Fruit fly (Drosophila melanogaster) whole organism, embryonic: Measurements from ENCODE around the gene CG4297.

Experiments
- Abd-B ChIP-seq: fragments of 200-800 bp; sonication (Bioruptor generic); optimal IDR thresholded peaks from 2 replicates; lab custom pipeline; 2018; ENCODE audit warnings: missing biosample characterization, mild to moderate bottlenecking, missing genetic modification characterization, moderate library complexity
- Asciz ChIP-seq: fragments of 200-800 bp; sonication (Bioruptor generic); optimal IDR thresholded peaks from 2 replicates; lab custom pipeline; 2017; ENCODE audit warnings: missing biosample characterization, mild to moderate bottlenecking, missing genetic modification characterization, missing genetic modification reagents
- CG10431 ChIP-seq: fragments of 200-800 bp; sonication (Bioruptor generic); optimal IDR thresholded peaks from 3 replicates; lab custom pipeline; 2018; ENCODE audit warnings: missing biosample characterization, mild to moderate bottlenecking, missing genetic modification characterization
- CG10565 ChIP-seq: fragments of 200-800 bp; sonication (Bioruptor generic); optimal IDR thresholded peaks from 3 replicates; lab custom pipeline; 2016; ENCODE audit warnings: missing biosample characterization, mild to moderate bottlenecking, missing genetic modification characterization
- CG10979 ChIP-seq: fragments of 200-800 bp; sonication (Bioruptor generic); optimal IDR thresholded peaks from 2 replicates; lab custom pipeline; 2018; ENCODE audit warnings: missing biosample characterization, mild to moderate bottlenecking, missing genetic modification characterization, moderate library complexity
- CG11695 ChIP-seq: fragments of 200-800 bp; sonication (Bioruptor generic); IDR thresholded peaks from 3 replicates; pipeline ENCODE4 v1.3.6; 2022; ENCODE audit warnings: missing biosample characterization, missing genetic modification characterization
- CG12219 ChIP-seq: fragments of 200-800 bp; sonication (Bioruptor generic); optimal IDR thresholded peaks from 3 replicates; lab custom pipeline; 2018; ENCODE audit warnings: missing biosample characterization, mild to moderate bottlenecking, missing genetic modification characterization
- CG13123 ChIP-seq: fragments of 200-800 bp; sonication (Bioruptor generic); optimal IDR thresholded peaks from 2 replicates; lab custom pipeline; 2016; ENCODE audit warnings: missing biosample characterization, missing genetic modification characterization
- CG14441 ChIP-seq: fragments of 200-800 bp; sonication (Bioruptor generic); IDR thresholded peaks from 2 replicates; pipeline ENCODE4 v1.3.6; 2022; ENCODE audit warnings: missing biosample characterization, missing genetic modification characterization
- CG15696 ChIP-seq: fragments of 200-800 bp; sonication (Bioruptor generic); optimal IDR thresholded peaks from 2 replicates; lab custom pipeline; 2019; ENCODE audit warnings: missing biosample characterization, mild to moderate bottlenecking, missing genetic modification characterization, moderate library complexity
- CG2120 ChIP-seq: fragments of 200-800 bp; sonication (Bioruptor generic); optimal IDR thresholded peaks from 3 replicates; lab custom pipeline; 2016; ENCODE audit warnings: missing biosample characterization, missing genetic modification characterization
- CG4854 ChIP-seq: fragments of 200-800 bp; sonication (Bioruptor generic); optimal IDR thresholded peaks from 2 replicates; lab custom pipeline; 2016; ENCODE audit warnings: missing biosample characterization, missing genetic modification characterization, inconsistent platforms
- CG6791 ChIP-seq: fragments of 200-800 bp; sonication (Bioruptor generic); IDR thresholded peaks from 3 replicates; pipeline ENCODE4 v1.3.6; 2022; ENCODE audit warnings: missing biosample characterization, missing genetic modification characterization; ENCODE audit not compliant: partially characterized antibody
- CG7745 ChIP-seq: fragments of 200-800 bp; sonication (Bioruptor generic); optimal IDR thresholded peaks from 2 replicates; lab custom pipeline; 2018; ENCODE audit warnings: missing biosample characterization, mild to moderate bottlenecking, missing genetic modification characterization, moderate library complexity
- CG8089 ChIP-seq: fragments of 200-800 bp; sonication (Bioruptor generic); optimal IDR thresholded peaks from 3 replicates; lab custom pipeline; 2016; ENCODE audit warnings: missing biosample characterization, missing genetic modification characterization
- CG8478 ChIP-seq: fragments of >200 bp; optimal IDR thresholded peaks from 2 replicates; lab custom pipeline; 2018
- CG8765 ChIP-seq: fragments of 200-800 bp; sonication (Bioruptor generic); IDR thresholded peaks from 2 replicates; pipeline ENCODE4 v1.3.6; 2022; ENCODE audit warnings: missing biosample characterization, missing genetic modification characterization
- CG8944 ChIP-seq: fragments of 200-800 bp; sonication (Bioruptor generic); optimal IDR thresholded peaks from 3 replicates; lab custom pipeline; 2016; ENCODE audit warnings: missing biosample characterization, missing genetic modification characterization
- Camta ChIP-seq: fragments of 200-800 bp; sonication (Bioruptor generic); optimal IDR thresholded peaks from 2 replicates; lab custom pipeline; 2016; ENCODE audit warnings: missing biosample characterization, missing genetic modification characterization
- Chrac-16 ChIP-seq: fragments of 200-800 bp; sonication (Bioruptor generic); optimal IDR thresholded peaks from 3 replicates; lab custom pipeline; 2016; ENCODE audit warnings: missing biosample characterization, missing genetic modification characterization
- CkIIα-i1 ChIP-seq: fragments of 200-800 bp; sonication (Bioruptor generic); IDR thresholded peaks from 2 replicates; pipeline ENCODE4 v1.3.6; 2022; ENCODE audit warnings: missing biosample characterization, missing genetic modification characterization
- Deaf1 ChIP-seq: fragments of 200-800 bp; optimal IDR thresholded peaks from 3 replicates; lab custom pipeline; 2019; ENCODE audit warnings: missing biosample characterization, mild to moderate bottlenecking, missing genetic modification characterization, moderate library complexity
- Hmx ChIP-seq: fragments of 200-800 bp; sonication (Bioruptor generic); optimal IDR thresholded peaks from 2 replicates; lab custom pipeline; 2016; ENCODE audit warnings: missing biosample characterization, missing genetic modification characterization
- MTF-1 ChIP-seq: fragments of 200-800 bp; sonication (Bioruptor generic); optimal IDR thresholded peaks from 2 replicates; lab custom pipeline; 2018; ENCODE audit warnings: missing biosample characterization, mild to moderate bottlenecking, missing genetic modification characterization, borderline replicate concordance
- Mad ChIP-seq: fragments of 200-800 bp; sonication (Bioruptor generic); optimal IDR thresholded peaks from 2 replicates; lab custom pipeline; 2016; ENCODE audit warnings: missing biosample characterization, missing genetic modification characterization
- Med ChIP-seq: fragments of 200-800 bp; sonication (Bioruptor generic); peaks from one replicate; lab custom pipeline; 2016; ENCODE audit warnings: missing biosample characterization, missing genetic modification characterization, mild to moderate bottlenecking, inconsistent platforms, moderate library complexity
- Nf-YB ChIP-seq: fragments of 200-800 bp; sonication (Bioruptor generic); optimal IDR thresholded peaks from 3 replicates; lab custom pipeline; 2019; ENCODE audit warnings: missing biosample characterization, mild to moderate bottlenecking, missing genetic modification characterization, moderate library complexity
- Oaz ChIP-seq: fragments of 200-800 bp; sonication (Bioruptor generic); IDR thresholded peaks from 2 replicates; pipeline ENCODE4 v1.3.6; 2022; ENCODE audit warnings: missing biosample characterization, missing genetic modification characterization
- Rx ChIP-seq: fragments of 200-800 bp; sonication (Bioruptor generic); IDR thresholded peaks from 2 replicates; pipeline ENCODE4 v1.3.6; 2022; ENCODE audit warnings: missing biosample characterization, missing genetic modification characterization
- YL-1 ChIP-seq: fragments of 200-800 bp; sonication (Bioruptor generic); optimal IDR thresholded peaks from 3 replicates; lab custom pipeline; 2017; ENCODE audit warnings: missing biosample characterization, mild to moderate bottlenecking, missing genetic modification characterization
- aop ChIP-seq: fragments of 200-800 bp; sonication (Bioruptor generic); IDR thresholded peaks from 2 replicates; pipeline ENCODE4 v1.3.6; 2022; ENCODE audit warnings: missing biosample characterization, missing genetic modification characterization
- br ChIP-seq: fragments of >200 bp; optimal IDR thresholded peaks from 2 replicates; lab custom pipeline; 2017
- cad ChIP-seq: fragments of >200 bp; optimal IDR thresholded peaks from 2 replicates; lab custom pipeline; 2017; ENCODE audit warnings: missing biosample characterization, missing genetic modification characterization
- danr ChIP-seq: fragments of 200-800 bp; sonication (Bioruptor generic); IDR thresholded peaks from 2 replicates; pipeline ENCODE4 v1.3.6; 2022; ENCODE audit warnings: missing biosample characterization, missing genetic modification characterization
- dmrt11E ChIP-seq: fragments of 200-800 bp; sonication (Bioruptor generic); optimal IDR thresholded peaks from 3 replicates; lab custom pipeline; 2018; ENCODE audit warnings: missing biosample characterization, mild to moderate bottlenecking, missing genetic modification characterization, moderate library complexity
- esg ChIP-seq: fragments of 200-800 bp; sonication (Bioruptor generic); conservative IDR thresholded peaks from 2 replicates; pipeline ENCODE4 v1.3.6; 2022; ENCODE audit warnings: missing biosample characterization, missing genetic modification characterization
- gcm2 ChIP-seq: fragments of 200-800 bp; sonication (Bioruptor generic); optimal IDR thresholded peaks from 2 replicates; lab custom pipeline; 2016; ENCODE audit warnings: missing biosample characterization, missing genetic modification characterization
- gem ChIP-seq: fragments of 200-800 bp; sonication (Bioruptor generic); optimal IDR thresholded peaks from 2 replicates; lab custom pipeline; 2019; ENCODE audit warnings: missing biosample characterization, mild to moderate bottlenecking, missing genetic modification characterization, moderate library complexity
- grau ChIP-seq: fragments of 200-800 bp; optimal IDR thresholded peaks from 3 replicates; lab custom pipeline; 2019; ENCODE audit warnings: missing biosample characterization, mild to moderate bottlenecking, missing genetic modification characterization, moderate library complexity
- grn ChIP-seq: fragments of 200-800 bp; sonication (Bioruptor generic); optimal IDR thresholded peaks from 3 replicates; lab custom pipeline; 2017; ENCODE audit warnings: missing biosample characterization, missing genetic modification characterization
- h ChIP-seq: fragments of >200 bp; optimal IDR thresholded peaks from 2 replicates; lab custom pipeline; 2017
- ham ChIP-seq: fragments of 200-800 bp; sonication (Bioruptor generic); IDR thresholded peaks from 2 replicates; pipeline ENCODE4 v1.3.6; 2022; ENCODE audit warnings: missing biosample characterization, missing genetic modification characterization
- hbn ChIP-seq: fragments of 200-800 bp; sonication (Bioruptor generic); IDR thresholded peaks from 2 replicates; pipeline ENCODE4 v1.3.6; 2022; ENCODE audit warnings: missing biosample characterization, missing genetic modification characterization; ENCODE audit not compliant: partially characterized antibody
- hth ChIP-seq: fragments of >200 bp; optimal IDR thresholded peaks from 2 replicates; lab custom pipeline; 2017; ENCODE audit warnings: inconsistent platforms
- insv ChIP-seq, 2 experiments: fragments of 200-800 bp; sonication (Bioruptor generic); optimal IDR thresholded peaks; 3 replicates each; lab custom pipeline; 2016 to 2018; ENCODE audit warnings: missing biosample characterization in 2 of 2, missing genetic modification characterization in 2 of 2
- jumu ChIP-seq: fragments of 200-800 bp; sonication (Bioruptor generic); optimal IDR thresholded peaks from 3 replicates; lab custom pipeline; 2016; ENCODE audit warnings: missing biosample characterization, missing genetic modification characterization
- maf-S ChIP-seq: fragments of 200-800 bp; sonication (Bioruptor generic); optimal IDR thresholded peaks from 2 replicates; lab custom pipeline; 2016; ENCODE audit warnings: missing biosample characterization, missing genetic modification characterization
- nmo ChIP-seq: fragments of 200-800 bp; sonication (Bioruptor generic); optimal IDR thresholded peaks from 2 replicates; lab custom pipeline; 2018; ENCODE audit warnings: missing biosample characterization, mild to moderate bottlenecking, missing genetic modification characterization, moderate library complexity
- phol ChIP-seq: fragments of 200-800 bp; sonication (Bioruptor generic); optimal IDR thresholded peaks from 3 replicates; lab custom pipeline; 2018; ENCODE audit warnings: missing biosample characterization, mild to moderate bottlenecking, missing genetic modification characterization, moderate library complexity
- sens-2 ChIP-seq: fragments of 200-800 bp; sonication (Bioruptor generic); IDR thresholded peaks from 2 replicates; pipeline ENCODE4 v1.3.6; 2022; ENCODE audit warnings: missing biosample characterization, missing genetic modification characterization
- unc-4 ChIP-seq: fragments of 200-800 bp; sonication (Bioruptor generic); IDR thresholded peaks from 2 replicates; pipeline ENCODE4 v1.3.6; 2022; ENCODE audit warnings: missing biosample characterization, missing genetic modification characterization; ENCODE audit not compliant: partially characterized antibody
- zen2 ChIP-seq: fragments of 200-800 bp; sonication (Bioruptor generic); IDR thresholded peaks from 3 replicates; pipeline ENCODE4 v1.3.6; 2022; ENCODE audit warnings: missing biosample characterization, missing genetic modification characterization; ENCODE audit not compliant: partially characterized antibody

The CG4297 gene

DNA sequence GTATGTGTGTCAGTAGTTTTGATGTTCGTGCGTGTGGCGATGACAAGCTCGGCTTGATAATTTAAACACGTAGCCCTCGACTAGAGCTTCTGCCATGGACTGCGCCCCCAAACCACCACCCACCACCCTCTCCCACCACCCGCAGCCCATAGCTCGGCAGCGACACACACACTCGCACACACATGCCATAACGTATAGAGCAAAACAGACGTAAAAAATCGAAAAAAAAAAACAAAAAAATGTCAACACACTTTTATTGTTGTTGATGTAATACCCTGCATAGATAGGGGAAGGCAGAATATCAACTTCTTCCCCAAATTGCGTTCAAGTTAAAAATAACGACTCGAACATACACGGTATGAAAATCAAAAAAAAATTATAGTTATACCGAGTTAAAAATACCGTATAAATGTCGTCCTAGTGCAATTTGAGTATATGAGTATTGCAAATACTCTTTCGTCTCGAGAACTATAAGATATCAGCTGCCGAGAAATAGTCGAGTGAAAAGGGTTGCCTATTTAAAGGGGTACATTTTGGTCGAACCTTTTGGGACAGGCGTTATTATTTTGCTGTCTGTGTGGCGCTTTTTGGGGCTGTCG is 1.6 kb downstream of the CG4297 start (continued):
- TF ChIP-seq Rx (GFP tag; lab: Robert Waterston, UW) (peak; percentile 68), CG12219 (GFP tag; lab: Kevin White, UChicago) (peak; percentile 58), sens-2 (0 out of 2 replicates have a peak, but pooled peaks have one; percentile 25), CG8478 (lab: Kevin White, UChicago) (no peak), YL-1 (GFP tag; lab: Kevin White, UChicago) (no peak), CG6791 (GFP tag; lab: Robert Waterston, UW) (no peak), zen2 (GFP tag; lab: Robert Waterston, UW) (no peak), Camta (GFP tag; lab: Kevin White, UChicago) (peak; percentile 79), jumu (GFP tag; lab: Kevin White, UChicago) (peak; percentile 62), esg (peak; percentile 76), Oaz (GFP tag; lab: Robert Waterston, UW) (peak; percentile 61), gcm2 (GFP tag; lab: Kevin White, UChicago) (peak; percentile 80), cad (GFP tag; lab: Kevin White, UChicago) (no peak), CG11695 (GFP tag; lab: Robert Waterston, UW) (peak; percentile 82), CG10565 (GFP tag; lab: Kevin White, UChicago) (peak; percentile 15), hth (lab: Kevin White, UChicago) (no peak), CG2120 (GFP tag; lab: Kevin White, UChicago) (peak; percentile 93), Nf-YB (GFP tag; lab: Kevin White, UChicago) (peak; percentile 21), CG8089 (GFP tag; lab: Kevin White, UChicago) (peak; percentile 82), CG8765 (peak; percentile 19; the same call in 1 of the 2 replicates), h (lab: Kevin White, UChicago) (no peak), grn (no peak), CkIIα-i1 (GFP tag; lab: Robert Waterston, UW) (no peak), Asciz (GFP tag; lab: Kevin White, UChicago) (peak; percentile 74), br (no peak), grau (tag; lab: Kevin White, UChicago) (peak; percentile 69), gem (peak; percentile 90), hbn (GFP tag; lab: Robert Waterston, UW) (no peak), Deaf1 (tag; lab: Kevin White, UChicago) (no peak), Med (GFP tag; lab: Kevin White, UChicago) (peak; percentile 96), CG7745 (tag; lab: Kevin White, UChicago) (no peak), CG8944 (GFP tag; lab: Kevin White, UChicago) (peak; percentile 79), ham (no peak), Abd-B (GFP tag; lab: Kevin White, UChicago) (peak; percentile 81), aop (GFP tag; lab: Robert Waterston, UW) (no peak), CG4854 (GFP tag; lab: Kevin White, UChicago) (peak; percentile 25), unc-4 (GFP tag; lab: Robert Waterston, UW) (no peak), nmo (peak; percentile 71), Chrac-16 (GFP tag; lab: Kevin White, UChicago) (peak; percentile 71), CG13123 (GFP tag; lab: Kevin White, UChicago) (peak; percentile 62), phol (tag; lab: Kevin White, UChicago) (peak; percentile 79), MTF-1 (GFP tag; lab: Kevin White, UChicago) (no peak), CG15696 (tag; lab: Kevin White, UChicago) (no peak), CG10979 (peak; percentile 61), CG10431 (GFP tag; lab: Kevin White, UChicago) (no peak), danr (GFP tag; lab: Robert Waterston, UW) (peak; percentile 68; the same call in 1 of the 2 replicates), dmrt11E (tag; lab: Kevin White, UChicago) (no peak), insv (GFP tag; optimal IDR thresholded peaks at IDR 0.05; lab: Kevin White, UChicago) (no peak), maf-S (GFP tag; lab: Kevin White, UChicago) (peak; percentile 75), Hmx (GFP tag; lab: Kevin White, UChicago) (peak; percentile 56), Mad (GFP tag; lab: Kevin White, UChicago) (peak; percentile 77), CG14441 (GFP tag; lab: Robert Waterston, UW) (peak; percentile 79)
